Fruit fly (Drosophila melanogaster): Measurements from ENCODE around the gene CG11597.

DNA sequence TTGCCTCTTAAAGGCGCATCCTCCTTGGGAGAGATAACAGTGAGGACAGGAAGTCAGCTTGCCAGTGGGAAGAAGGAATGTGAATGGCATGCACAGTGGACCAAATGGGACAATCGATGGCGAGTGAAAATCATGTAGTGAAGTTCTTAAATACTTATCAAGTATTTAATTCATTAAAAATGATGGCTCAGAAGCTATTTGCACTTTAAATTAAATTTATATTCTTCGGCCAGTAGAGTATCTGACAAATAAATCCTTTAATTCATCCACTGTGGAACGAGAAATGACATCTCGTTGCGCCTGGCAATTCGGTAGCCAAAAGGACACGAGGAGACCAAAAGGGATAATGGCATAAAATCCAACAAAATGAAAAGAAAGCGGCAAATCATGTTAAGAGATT is 47.3 kb upstream of the CG11597 start:
- no peak for TF ChIP-seq OdsH (GFP tag; optimal IDR thresholded peaks at IDR 0.05)
- no peak for TF ChIP-seq usp (GFP tag; optimal IDR thresholded peaks at IDR 0.05)
- TF ChIP-seq dsf (GFP tag; optimal IDR thresholded peaks at IDR 0.05; ENCODE audit: borderline replicate concordance): no peak
- no peak for TF ChIP-seq fru (GFP tag; optimal IDR thresholded peaks at IDR 0.05)
- TF ChIP-seq br (GFP tag; optimal IDR thresholded peaks at IDR 0.05): no peak
- TF ChIP-seq pan (optimal IDR thresholded peaks at IDR 0.05): no peak
- TF ChIP-seq Abd-B (GFP tag; optimal IDR thresholded peaks at IDR 0.05): no peak
- no peak for TF ChIP-seq dmrt93B (GFP tag; optimal IDR thresholded peaks at IDR 0.05)
- no peak for TF ChIP-seq lola (GFP tag; optimal IDR thresholded peaks at IDR 0.05)
